Fruit fly (Drosophila melanogaster) whole organism, embryonic: ENCODE measurements around the gene witty.
A peak's percentile ranks its signal among the peaks of the same experiment; 100 is the strongest.

Experiments
- CG12155 ChIP-seq: fragments of 200-800 bp; sonication (Bioruptor generic); optimal IDR thresholded peaks from 3 replicates; lab custom pipeline; 2016; ENCODE audit warnings: missing biosample characterization, missing genetic modification characterization
- CG12942 ChIP-seq: fragments of 200-800 bp; sonication (Bioruptor generic); optimal IDR thresholded peaks from 3 replicates; lab custom pipeline; 2016; ENCODE audit warnings: missing biosample characterization, missing genetic modification characterization
- CG14667 ChIP-seq: fragments of 200-800 bp; sonication (Bioruptor generic); IDR thresholded peaks from 2 replicates; pipeline ENCODE4 v1.3.6; 2022; ENCODE audit warnings: missing biosample characterization, missing genetic modification characterization
- CG1647 ChIP-seq: fragments of 200-800 bp; sonication (Bioruptor generic); optimal IDR thresholded peaks from 3 replicates; lab custom pipeline; 2016; ENCODE audit warnings: missing biosample characterization, missing genetic modification characterization
- CG17385 ChIP-seq: fragments of 200-800 bp; sonication (Bioruptor generic); optimal IDR thresholded peaks from 3 replicates; lab custom pipeline; 2018; ENCODE audit warnings: missing biosample characterization, mild to moderate bottlenecking, missing genetic modification characterization
- CG31224 ChIP-seq: fragments of 200-800 bp; sonication (Bioruptor generic); IDR thresholded peaks from 2 replicates; pipeline ENCODE4 v1.3.6; 2022; ENCODE audit warnings: missing biosample characterization, missing genetic modification characterization
- CG32767 ChIP-seq: fragments of 200-800 bp; sonication (Bioruptor generic); IDR thresholded peaks from 2 replicates; pipeline ENCODE4 v1.3.6; 2022; ENCODE audit warnings: missing biosample characterization, missing genetic modification characterization
- CG3281 ChIP-seq: fragments of 200-800 bp; sonication (Bioruptor generic); optimal IDR thresholded peaks from 3 replicates; lab custom pipeline; 2017; ENCODE audit warnings: missing biosample characterization, mild to moderate bottlenecking, missing genetic modification characterization
- CG34224 ChIP-seq: fragments of 200-800 bp; sonication (Bioruptor generic); IDR thresholded peaks from 3 replicates; pipeline ENCODE4 v1.3.6; 2022; ENCODE audit warnings: missing biosample characterization, missing genetic modification characterization; ENCODE audit not compliant: partially characterized antibody
- CG4404 ChIP-seq: fragments of 200-800 bp; sonication (Bioruptor generic); IDR thresholded peaks from 2 replicates; pipeline ENCODE4 v1.3.6; 2022; ENCODE audit warnings: missing biosample characterization, missing genetic modification characterization
- CG4424 ChIP-seq: fragments of 200-800 bp; sonication (Bioruptor generic); optimal IDR thresholded peaks from 3 replicates; lab custom pipeline; 2016; ENCODE audit warnings: missing biosample characterization, missing genetic modification characterization
- CG7357 ChIP-seq: fragments of 200-800 bp; sonication (Bioruptor generic); IDR thresholded peaks from 3 replicates; pipeline ENCODE4 v1.3.6; 2022; ENCODE audit warnings: missing biosample characterization, missing genetic modification characterization
- CG8290 ChIP-seq, 3 experiments: fragments of 200-800 bp; sonication (Bioruptor generic); optimal IDR thresholded peaks; 2 replicates each; lab custom pipeline; 2016 to 2019; ENCODE audit warnings: missing biosample characterization in 3 of 3, missing genetic modification characterization in 3 of 3, mild to moderate bottlenecking in 2 of 3, moderate library complexity in 1 of 3
- Dll ChIP-seq: fragments of 200-800 bp; sonication (Bioruptor generic); IDR thresholded peaks from 4 replicates; pipeline ENCODE4 v1.3.6; 2022; ENCODE audit warnings: missing biosample characterization, missing genetic modification characterization; ENCODE audit not compliant: partially characterized antibody
- Dp ChIP-seq: fragments of 200-800 bp; sonication (Bioruptor generic); optimal IDR thresholded peaks from 2 replicates; lab custom pipeline; 2018; ENCODE audit warnings: missing biosample characterization, mild to moderate bottlenecking, missing genetic modification characterization, moderate library complexity
- Hmx ChIP-seq: fragments of 200-800 bp; sonication (Bioruptor generic); optimal IDR thresholded peaks from 2 replicates; lab custom pipeline; 2016; ENCODE audit warnings: missing biosample characterization, missing genetic modification characterization
- Hsf ChIP-seq: fragments of 200-800 bp; sonication (Bioruptor generic); optimal IDR thresholded peaks from 3 replicates; lab custom pipeline; 2016; ENCODE audit warnings: missing biosample characterization, missing genetic modification characterization
- Lhr ChIP-seq: fragments of 200-800 bp; sonication (Bioruptor generic); optimal IDR thresholded peaks from 3 replicates; lab custom pipeline; 2017; ENCODE audit warnings: mild to moderate bottlenecking, missing biosample characterization, missing genetic modification reagents, missing genetic modification characterization
- Opbp ChIP-seq: fragments of 200-800 bp; sonication (Bioruptor generic); IDR thresholded peaks from 3 replicates; pipeline ENCODE4 v1.3.6; 2022; ENCODE audit warnings: missing biosample characterization, missing genetic modification characterization; ENCODE audit not compliant: partially characterized antibody
- Sry-β ChIP-seq: fragments of 200-800 bp; sonication (Bioruptor generic); optimal IDR thresholded peaks from 2 replicates; lab custom pipeline; 2018; ENCODE audit warnings: missing biosample characterization, mild to moderate bottlenecking, missing genetic modification characterization, moderate library complexity
- Xrp1 ChIP-seq: fragments of 200-800 bp; sonication (Bioruptor generic); IDR thresholded peaks from 2 replicates; pipeline ENCODE4 v1.3.6; 2022; ENCODE audit warnings: missing biosample characterization, missing genetic modification characterization
- ab ChIP-seq: fragments of 200-800 bp; sonication (Bioruptor generic); optimal IDR thresholded peaks from 2 replicates; lab custom pipeline; 2016; ENCODE audit warnings: missing biosample characterization, missing genetic modification characterization
- aop ChIP-seq: fragments of 200-800 bp; sonication (Bioruptor generic); IDR thresholded peaks from 2 replicates; pipeline ENCODE4 v1.3.6; 2022; ENCODE audit warnings: missing biosample characterization, missing genetic modification characterization
- bigmax ChIP-seq: fragments of 200-800 bp; sonication (Bioruptor generic); optimal IDR thresholded peaks from 2 replicates; lab custom pipeline; 2018; ENCODE audit warnings: missing biosample characterization, mild to moderate bottlenecking, missing genetic modification characterization
- bsh ChIP-seq, 2 experiments: fragments of 200-800 bp; sonication (Bioruptor generic); optimal IDR thresholded peaks; 2 replicates each; lab custom pipeline; 2017 to 2018; ENCODE audit warnings: mild to moderate bottlenecking in 2 of 2, missing biosample characterization in 2 of 2, missing genetic modification characterization in 2 of 2, moderate library complexity in 1 of 2
- cato ChIP-seq: fragments of 200-800 bp; sonication (Bioruptor generic); optimal IDR thresholded peaks from 2 replicates; lab custom pipeline; 2016; ENCODE audit warnings: missing biosample characterization, missing genetic modification characterization, borderline replicate concordance
- caup ChIP-seq: fragments of 200-800 bp; sonication (Bioruptor generic); optimal IDR thresholded peaks from 3 replicates; lab custom pipeline; 2017; ENCODE audit warnings: missing biosample characterization, mild to moderate bottlenecking, missing genetic modification characterization, moderate library complexity; ENCODE audit not compliant: severe bottlenecking
- ci ChIP-seq: fragments of 200-800 bp; sonication (Bioruptor generic); IDR thresholded peaks from 3 replicates; pipeline ENCODE4 v1.3.6; 2022; ENCODE audit warnings: missing biosample characterization, missing genetic modification characterization
- da ChIP-seq: fragments of 200-800 bp; sonication (Bioruptor generic); optimal IDR thresholded peaks from 2 replicates; lab custom pipeline; 2016; ENCODE audit warnings: missing biosample characterization, missing genetic modification characterization
- dati ChIP-seq: fragments of 200-800 bp; sonication (Bioruptor generic); IDR thresholded peaks from 2 replicates; pipeline ENCODE4 v1.3.6; 2022; ENCODE audit warnings: missing biosample characterization, missing genetic modification characterization
- disco-r ChIP-seq: fragments of 200-800 bp; sonication (Bioruptor generic); optimal IDR thresholded peaks from 2 replicates; lab custom pipeline; 2016; ENCODE audit warnings: missing biosample characterization, missing genetic modification characterization
- dmrt11E ChIP-seq: fragments of 200-800 bp; sonication (Bioruptor generic); optimal IDR thresholded peaks from 3 replicates; lab custom pipeline; 2018; ENCODE audit warnings: missing biosample characterization, mild to moderate bottlenecking, missing genetic modification characterization, moderate library complexity
- en ChIP-seq: fragments of 200-800 bp; sonication (Bioruptor generic); optimal IDR thresholded peaks from 2 replicates; lab custom pipeline; 2016; ENCODE audit warnings: missing biosample characterization, missing genetic modification characterization
- eve ChIP-seq, 2 experiments: fragments of >200 bp; optimal IDR thresholded peaks; 2 replicates each; lab custom pipeline; 2017; ENCODE audit warnings: missing biosample characterization in 2 of 2, missing genetic modification characterization in 2 of 2
- exex ChIP-seq: fragments of 200-800 bp; sonication (Bioruptor generic); optimal IDR thresholded peaks from 4 replicates; lab custom pipeline; 2018; ENCODE audit warnings: missing biosample characterization, mild to moderate bottlenecking, missing genetic modification characterization, moderate library complexity
- gro ChIP-seq: fragments of 200-800 bp; sonication (Bioruptor generic); optimal IDR thresholded peaks from 2 replicates; lab custom pipeline; 2016; ENCODE audit warnings: missing biosample characterization, missing genetic modification characterization
- hbn ChIP-seq: fragments of 200-800 bp; sonication (Bioruptor generic); IDR thresholded peaks from 2 replicates; pipeline ENCODE4 v1.3.6; 2022; ENCODE audit warnings: missing biosample characterization, missing genetic modification characterization; ENCODE audit not compliant: partially characterized antibody
- jigr1 ChIP-seq: fragments of 200-800 bp; sonication (Bioruptor generic); IDR thresholded peaks from 3 replicates; pipeline ENCODE4 v1.3.6; 2022; ENCODE audit warnings: missing biosample characterization, missing genetic modification characterization
- jumu ChIP-seq: fragments of 200-800 bp; sonication (Bioruptor generic); optimal IDR thresholded peaks from 3 replicates; lab custom pipeline; 2016; ENCODE audit warnings: missing biosample characterization, missing genetic modification characterization
- lov ChIP-seq, 2 experiments: fragments of 200-800 bp in 1 of 2; fragments of >200 bp in 1 of 2; sonication (Bioruptor generic) in 1 of 2; IDR thresholded peaks in 1 of 2; optimal IDR thresholded peaks in 1 of 2; 2 replicates in 1 of 2; 3 replicates in 1 of 2; pipeline versions ENCODE4 v1.3.6 to Lab custom; 2017 to 2022; ENCODE audit warnings: missing biosample characterization in 1 of 2, missing genetic modification characterization in 1 of 2
- luna ChIP-seq: fragments of 200-800 bp; sonication (Bioruptor generic); optimal IDR thresholded peaks from 2 replicates; lab custom pipeline; 2016; ENCODE audit warnings: missing biosample characterization, missing genetic modification characterization
- ro ChIP-seq: fragments of 200-800 bp; sonication (Bioruptor generic); IDR thresholded peaks from 2 replicates; pipeline ENCODE4 v1.3.6; 2022; ENCODE audit warnings: missing biosample characterization, missing genetic modification characterization
- run ChIP-seq: fragments of 200-800 bp; sonication (Bioruptor generic); optimal IDR thresholded peaks from 3 replicates; lab custom pipeline; 2018; ENCODE audit warnings: missing biosample characterization, mild to moderate bottlenecking, missing genetic modification characterization
- sc ChIP-seq, 3 experiments: fragments of >200 bp in 2 of 3; fragments of 200-800 bp in 1 of 3; sonication (Bioruptor generic) in 1 of 3; optimal IDR thresholded peaks; 2 replicates in 2 of 3; 3 replicates in 1 of 3; lab custom pipeline; 2017; ENCODE audit warnings: mild to moderate bottlenecking in 1 of 3, missing biosample characterization in 1 of 3, missing genetic modification characterization in 1 of 3, missing genetic modification reagents in 1 of 3
- trem ChIP-seq: fragments of 200-800 bp; optimal IDR thresholded peaks from 3 replicates; lab custom pipeline; 2019; ENCODE audit warnings: missing biosample characterization, mild to moderate bottlenecking, missing genetic modification characterization, moderate library complexity
- tup ChIP-seq: fragments of 200-800 bp; sonication (Bioruptor generic); optimal IDR thresholded peaks from 2 replicates; lab custom pipeline; 2016; ENCODE audit warnings: missing biosample characterization, mild to moderate bottlenecking, missing genetic modification characterization, moderate library complexity
- tx ChIP-seq: fragments of 200-800 bp; sonication (Bioruptor generic); optimal IDR thresholded peaks from 2 replicates; lab custom pipeline; 2016; ENCODE audit warnings: missing biosample characterization, missing genetic modification characterization
- vvl ChIP-seq: fragments of 200-800 bp; sonication (Bioruptor generic); IDR thresholded peaks from 2 replicates; pipeline ENCODE4 v1.3.6; 2022; ENCODE audit warnings: missing biosample characterization, missing genetic modification characterization
- z ChIP-seq: fragments of 200-800 bp; sonication (Bioruptor generic); IDR thresholded peaks from 3 replicates; pipeline ENCODE4 v1.3.6; 2022; ENCODE audit warnings: missing biosample characterization, missing genetic modification characterization

witty gene

dm6 chr2L:8382646-8383045 is 44.6 kb downstream of the witty start, which contains the start of the genes CG13392 and Rcd4 (continued):
- TF ChIP-seq bigmax (GFP tag; lab: Kevin White, UChicago) (peak; percentile 24), CG31224 (no peak; the same call in 1 of the 2 replicates), Lhr (GFP tag; lab: Kevin White, UChicago) (peak; percentile 35), CG1647 (GFP tag; lab: Kevin White, UChicago) (peak; percentile 76), bsh (GFP tag; optimal IDR thresholded peaks at IDR 0.05; lab: Kevin White, UChicago) (peak in 1 of 2 experiments; percentile 44), gro (GFP tag; lab: Kevin White, UChicago) (peak; percentile 79), CG14667 (GFP tag; lab: Robert Waterston, UW) (no peak), CG7357 (GFP tag; lab: Robert Waterston, UW) (no peak), Sry-β (GFP tag; lab: Kevin White, UChicago) (peak; percentile 42), Opbp (peak; percentile 77; the same call in 2 of the 3 replicates), aop (no peak), luna (GFP tag; lab: Kevin White, UChicago) (peak; percentile 60), en (GFP tag; lab: Kevin White, UChicago) (peak; percentile 7), run (peak; percentile 1), Dll (GFP tag; lab: Robert Waterston, UW) (peak; percentile 63; the same call in 2 of the 4 replicates), tx (peak; percentile 67), vvl (GFP tag; lab: Robert Waterston, UW) (peak; percentile 87), CG12942 (GFP tag; lab: Kevin White, UChicago) (peak; percentile 71), trem (peak; percentile 65), cato (GFP tag; lab: Kevin White, UChicago) (no peak), jigr1 (GFP tag; lab: Robert Waterston, UW) (no peak), disco-r (GFP tag; lab: Kevin White, UChicago) (peak; percentile 12), CG12155 (GFP tag; lab: Kevin White, UChicago) (peak; percentile 70), dmrt11E (tag; lab: Kevin White, UChicago) (peak; percentile 21), CG3281 (peak; percentile 60), ci (peak; percentile 68; the same call in 2 of the 3 replicates), sc (optimal IDR thresholded peaks at IDR 0.05; lab: Kevin White, UChicago) (no peak), sc (GFP tag; optimal IDR thresholded peaks at IDR 0.05; lab: Kevin White, UChicago) (no peak), z (GFP tag; lab: Robert Waterston, UW) (no peak), CG34224 (GFP tag; lab: Robert Waterston, UW) (peak; percentile 81), lov (optimal IDR thresholded peaks at IDR 0.05; lab: Kevin White, UChicago) (no peak), lov (GFP tag; IDR thresholded peaks at IDR 0.05; lab: Robert Waterston, UW) (no peak), dati (no peak), ab (GFP tag; lab: Kevin White, UChicago) (no peak), Hmx (GFP tag; lab: Kevin White, UChicago) (no peak), CG32767 (GFP tag; lab: Robert Waterston, UW) (no peak), da (GFP tag; lab: Kevin White, UChicago) (peak; percentile 23), ro (GFP tag; lab: Robert Waterston, UW) (no peak), Dp (GFP tag; lab: Kevin White, UChicago) (peak; percentile 33), CG17385 (GFP tag; lab: Kevin White, UChicago) (peak; percentile 65), Xrp1 (peak; percentile 71), CG4404 (peak; percentile 48; the same call in 1 of the 2 replicates), eve (GFP tag; optimal IDR thresholded peaks at IDR 0.05; lab: Kevin White, UChicago) (no peak), CG8290 (GFP tag; optimal IDR thresholded peaks at IDR 0.05; lab: Kevin White, UChicago) (peak; percentile 70), CG8290 (tag; optimal IDR thresholded peaks at IDR 0.05; lab: Kevin White, UChicago) (peak; percentile 42 to 96), exex (tag; lab: Kevin White, UChicago) (peak; percentile 42), Hsf (GFP tag; lab: Kevin White, UChicago) (peak; percentile 65), CG4424 (peak; percentile 91), jumu (peak; percentile 73), tup (GFP tag; lab: Kevin White, UChicago) (peak; percentile 76), hbn (GFP tag; lab: Robert Waterston, UW) (peak; percentile 53; the same call in 1 of the 2 replicates), caup (GFP tag; lab: Kevin White, UChicago) (peak; percentile 78)
